Worm (Caenorhabditis elegans): ENCODE data around the gene Y54G2A.77.

The Y54G2A.77 gene

ce11 chrIV:2729957-2730356, 32.5 kb upstream of the Y54G2A.77 start, which contains the start of gene Y94H6A.2:
Gene Y94H6A.2 (plus strand): TSS chrIV:2730292.
- TF ChIP-seq sptf-1 (tag; optimal IDR thresholded peaks at IDR 0.05) (no peak), lsy-2 (tag; optimal IDR thresholded peaks at IDR 0.05) (no peak), mep-1 (tag; optimal IDR thresholded peaks at IDR 0.05) (no peak), unc-62 (GFP tag; optimal IDR thresholded peaks at IDR 0.05) (no peak), C34B4.2 (tag; optimal IDR thresholded peaks at IDR 0.05) (no peak), dsc-1 (tag; optimal IDR thresholded peaks at IDR 0.05) (no peak), alr-1 (tag; optimal IDR thresholded peaks at IDR 0.05; ENCODE audit: borderline replicate concordance) (no peak), elt-3 (tag; optimal IDR thresholded peaks at IDR 0.05) (no peak)

DNA sequence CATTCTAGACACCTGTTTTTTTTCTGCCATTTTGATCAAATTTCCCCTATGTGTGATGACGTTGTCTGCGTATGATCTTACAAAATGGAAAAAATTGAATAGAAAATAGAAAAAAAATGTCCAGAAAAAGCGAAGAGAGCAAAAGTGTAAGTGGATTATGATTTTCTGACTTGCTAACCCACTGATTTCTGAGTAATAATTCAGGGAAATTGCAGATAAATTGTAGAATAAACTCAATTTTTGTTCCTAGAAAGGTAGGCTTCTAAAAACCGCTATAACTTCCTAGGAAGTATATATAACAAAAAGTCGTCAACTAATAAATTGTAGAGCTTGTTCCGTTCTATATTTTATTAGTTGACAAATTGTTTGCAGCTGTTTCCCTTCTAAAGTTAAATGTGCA, 27.8 kb upstream of the Y54G2A.77 start:
- TF ChIP-seq nhr-47 (tag; optimal IDR thresholded peaks at IDR 0.05) (peak; percentile 75), lin-14 (GFP tag; optimal IDR thresholded peaks at IDR 0.05) (peak; percentile 47), nhr-71 (tag; optimal IDR thresholded peaks at IDR 0.05) (peak; percentile 79), nhr-77 (tag; optimal IDR thresholded peaks at IDR 0.05) (no peak), dpl-1 (GFP tag; optimal IDR thresholded peaks at IDR 0.05) (no peak), ceh-88 (GFP tag; IDR thresholded peaks at IDR 0.05) (no peak), nhr-11 (tag; optimal IDR thresholded peaks at IDR 0.05) (peak; percentile 3), fkh-8 (tag; optimal IDR thresholded peaks at IDR 0.05) (peak; percentile 93), swsn-7 (tag; optimal IDR thresholded peaks at IDR 0.05) (peak; percentile 44), nhr-20 (tag; optimal IDR thresholded peaks at IDR 0.05) (peak; percentile 37), lsy-2 (tag; optimal IDR thresholded peaks at IDR 0.05) (peak in 1 of 2 experiments; percentile 23), snpc-4 (tag; optimal IDR thresholded peaks at IDR 0.05) (no peak), dsc-1 (tag; optimal IDR thresholded peaks at IDR 0.05) (peak; percentile 87), hlh-4 (tag; optimal IDR thresholded peaks at IDR 0.05) (peak; percentile 39), mdl-1 (tag; optimal IDR thresholded peaks at IDR 0.05) (no peak)

DNA sequence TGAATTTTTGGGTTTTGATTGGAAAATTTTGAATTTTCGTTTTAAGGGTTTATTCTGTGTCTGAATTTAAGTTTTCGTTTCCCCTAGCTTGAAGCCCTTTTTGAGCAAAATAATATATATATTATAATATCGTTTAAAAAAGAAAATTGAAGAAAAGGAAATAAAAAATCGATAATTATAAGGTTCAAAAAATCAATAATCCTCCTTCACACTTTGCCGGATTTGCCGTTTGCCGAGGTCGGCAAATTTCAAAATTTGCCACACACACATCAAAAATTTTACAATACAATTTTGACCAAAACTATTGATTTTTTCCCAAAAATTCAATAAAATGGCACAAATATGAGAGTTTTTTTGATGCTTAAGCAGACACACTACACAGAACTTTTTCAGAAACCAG, 25.9 kb upstream of the Y54G2A.77 start:
- TF ChIP-seq sup-37 (GFP tag; optimal IDR thresholded peaks at IDR 0.05) (no peak), unc-30 (tag; optimal IDR thresholded peaks at IDR 0.05) (no peak), alr-1 (tag; optimal IDR thresholded peaks at IDR 0.05; ENCODE audit: borderline replicate concordance) (no peak), dpl-1 (GFP tag; optimal IDR thresholded peaks at IDR 0.05) (no peak), lsy-2 (tag; optimal IDR thresholded peaks at IDR 0.05) (no peak), nhr-28 (tag; optimal IDR thresholded peaks at IDR 0.05) (no peak), ceh-63 (GFP tag; optimal IDR thresholded peaks at IDR 0.05) (no peak), unc-98 (GFP tag; IDR thresholded peaks at IDR 0.05) (no peak), efl-3 (GFP tag; optimal IDR thresholded peaks at IDR 0.05) (no peak), efl-1 (optimal IDR thresholded peaks at IDR 0.05) (no peak), efl-1 (GFP tag; optimal IDR thresholded peaks at IDR 0.05 in 1 of 2) (no peak), nhr-19 (GFP tag; conservative IDR thresholded peaks at IDR 0.05) (no peak), ets-5 (GFP tag; IDR thresholded peaks at IDR 0.05) (no peak)

ce11 chrIV:2738466-2738865, 24.0 kb upstream of the Y54G2A.77 start:
- TF ChIP-seq unc-130 (tag; optimal IDR thresholded peaks at IDR 0.05) (no peak), efl-1 (optimal IDR thresholded peaks at IDR 0.05) (no peak), efl-1 (GFP tag; optimal IDR thresholded peaks at IDR 0.05 in 1 of 2) (peak in 1 of 2 experiments; percentile 40)

ce11 chrIV:2740035-2740434, 22.4 kb upstream of the Y54G2A.77 start:
- peak; percentile 17; the same call in 1 of the 2 replicates for TF ChIP-seq nhr-19 (GFP tag; conservative IDR thresholded peaks at IDR 0.05)

- TF ChIP-seq lir-3 (tag; optimal IDR thresholded peaks at IDR 0.05; ENCODE audit: poor library complexity), result no peak
- no peak for TF ChIP-seq ceh-63 (GFP tag; optimal IDR thresholded peaks at IDR 0.05)
- TF ChIP-seq ceh-8 (GFP tag; optimal IDR thresholded peaks at IDR 0.05), result no peak
- no peak for TF ChIP-seq fkh-8 (tag; optimal IDR thresholded peaks at IDR 0.05)
- no peak for TF ChIP-seq pax-3 (tag; optimal IDR thresholded peaks at IDR 0.05)
- TF ChIP-seq nhr-85 (tag), result peak; percentile 9
- no peak for TF ChIP-seq efl-1 (optimal IDR thresholded peaks at IDR 0.05)
- TF ChIP-seq efl-1 (GFP tag; optimal IDR thresholded peaks at IDR 0.05 in 1 of 2), result peak in 1 of 2 experiments; percentile 11
- TF ChIP-seq jun-1 (tag; optimal IDR thresholded peaks at IDR 0.05), result no peak
- no peak for TF ChIP-seq grh-1 (GFP tag; IDR thresholded peaks at IDR 0.05)
- no peak for TF ChIP-seq mdl-1 (tag; optimal IDR thresholded peaks at IDR 0.05)
- TF ChIP-seq pqm-1 (tag; optimal IDR thresholded peaks at IDR 0.05), result no peak
- TF ChIP-seq nhr-71 (tag; optimal IDR thresholded peaks at IDR 0.05), result no peak
- no peak for TF ChIP-seq elt-3 (tag; optimal IDR thresholded peaks at IDR 0.05)
- no peak for TF ChIP-seq xbp-1 (tag; optimal IDR thresholded peaks at IDR 0.05)
- no peak for TF ChIP-seq nhr-90 (tag; optimal IDR thresholded peaks at IDR 0.05; ENCODE audit: poor library complexity)
- no peak for TF ChIP-seq mep-1 (tag; optimal IDR thresholded peaks at IDR 0.05)
- TF ChIP-seq unc-98 (GFP tag; IDR thresholded peaks at IDR 0.05), result no peak
These were observed 19.9 kb upstream of the Y54G2A.77 start, which contains the start of gene nhr-277 for ce11 chrIV:2742470-2743044. Gene nhr-277 (plus strand): TSS chrIV:2742994.

Data from whole organism, L1 larva.